Worm (Caenorhabditis elegans) whole organism, young adult: ENCODE results near the gene pqn-39.

Experiments used
- F52B5.7 ChIP-seq: sonication (generic microtip); optimal IDR thresholded peaks from 2 replicates; lab custom pipeline; 2016; ENCODE audit warnings: mild to moderate bottlenecking, missing genetic modification characterization, missing compliant biosample characterization
- F57C9.4 ChIP-seq: sonication (generic microtip); optimal IDR thresholded peaks from 2 replicates; lab custom pipeline; 2017; ENCODE audit warnings: mild to moderate bottlenecking, missing genetic modification characterization, missing compliant biosample characterization
- T07F8.4 ChIP-seq: sonication (generic microtip); optimal IDR thresholded peaks from 2 replicates; lab custom pipeline; 2016; ENCODE audit warnings: mild to moderate bottlenecking, missing genetic modification characterization, moderate library complexity, missing compliant biosample characterization
- ama-1 ChIP-seq, 3 experiments: fragments of 150-350 bp in 1 of 3; sonication (generic microtip) in 2 of 3; optimal IDR thresholded peaks; 2 replicates each; lab custom pipeline; 2014 to 2018; ENCODE audit warnings: missing biosample characterization in 2 of 3, missing genetic modification characterization in 2 of 3, missing genetic modification reagents in 2 of 3
- aptf-3 ChIP-seq: fragments of 200-800 bp; sonication (Bioruptor generic); IDR thresholded peaks from 2 replicates; pipeline ENCODE4 v1.3.6; 2022; ENCODE audit warnings: missing genetic modification characterization, missing compliant biosample characterization
- attf-3 ChIP-seq: fragments of 200-800 bp; sonication (Bioruptor generic); conservative IDR thresholded peaks from 2 replicates; pipeline ENCODE4 v1.3.6; 2022; ENCODE audit warnings: missing genetic modification reagents, missing genetic modification characterization, missing compliant biosample characterization
- attf-5 ChIP-seq: fragments of 200-800 bp; sonication (Bioruptor generic); optimal IDR thresholded peaks from 2 replicates; lab custom pipeline; 2018; ENCODE audit warnings: mild to moderate bottlenecking, missing genetic modification characterization, missing compliant biosample characterization
- cebp-1 ChIP-seq, 2 experiments: fragments of 200-800 bp in 1 of 2; sonication (Bioruptor generic) in 1 of 2; sonication (generic microtip) in 1 of 2; IDR thresholded peaks in 1 of 2; optimal IDR thresholded peaks in 1 of 2; 2 replicates each; pipeline versions ENCODE4 v1.3.6 to Lab custom; 2017 to 2022; ENCODE audit warnings: missing compliant biosample characterization in 2 of 2, missing genetic modification characterization in 2 of 2, mild to moderate bottlenecking in 1 of 2, missing genetic modification reagents in 1 of 2, moderate library complexity in 1 of 2
- egrh-3 ChIP-seq: fragments of 200-800 bp; sonication (Bioruptor generic); IDR thresholded peaks from 2 replicates; pipeline ENCODE4 v1.3.6; 2022; ENCODE audit warnings: missing genetic modification reagents, missing genetic modification characterization, missing compliant biosample characterization
- gei-17 ChIP-seq: fragments of 200-800 bp; sonication (Bioruptor generic); optimal IDR thresholded peaks from 2 replicates; lab custom pipeline; 2018; ENCODE audit warnings: mild to moderate bottlenecking, missing genetic modification characterization, missing compliant biosample characterization
- hlh-26 ChIP-seq: fragments of 200-800 bp; sonication (Bioruptor generic); conservative IDR thresholded peaks from 2 replicates; pipeline ENCODE4 v1.3.6; 2022; ENCODE audit warnings: missing genetic modification reagents, missing genetic modification characterization, missing compliant biosample characterization
- hmg-1.2 ChIP-seq: fragments of 200-800 bp; sonication (Bioruptor generic); IDR thresholded peaks from 2 replicates; pipeline ENCODE4 v1.3.6; 2022; ENCODE audit warnings: missing genetic modification reagents, missing genetic modification characterization, missing compliant biosample characterization
- hmg-20 ChIP-seq: fragments of 200-800 bp; sonication (Bioruptor generic); IDR thresholded peaks from 2 replicates; pipeline ENCODE4 v1.3.6; 2022; ENCODE audit warnings: missing genetic modification reagents, missing genetic modification characterization, missing compliant biosample characterization
- hsf-1 ChIP-seq: fragments of 200-800 bp; sonication (Bioruptor generic); IDR thresholded peaks from 2 replicates; pipeline ENCODE4 v1.3.6; 2022; ENCODE audit warnings: missing genetic modification reagents, missing genetic modification characterization, missing compliant biosample characterization
- lag-1 ChIP-seq: fragments of 200-800 bp; sonication (Bioruptor generic); IDR thresholded peaks from 2 replicates; pipeline ENCODE4 v1.3.6; 2022; ENCODE audit warnings: missing genetic modification reagents, missing genetic modification characterization, missing compliant biosample characterization
- lin-40 ChIP-seq: sonication (generic microtip); optimal IDR thresholded peaks from 2 replicates; lab custom pipeline; 2016; ENCODE audit warnings: missing genetic modification characterization, mild to moderate bottlenecking, missing compliant biosample characterization, missing genotype, missing genetic modification reagents
- lin-54 ChIP-seq: fragments of 200-800 bp; sonication (Bioruptor generic); optimal IDR thresholded peaks from 2 replicates; lab custom pipeline; 2018; ENCODE audit warnings: mild to moderate bottlenecking, missing genetic modification characterization, missing compliant biosample characterization
- lsy-27 ChIP-seq: sonication (generic microtip); optimal IDR thresholded peaks from 2 replicates; lab custom pipeline; 2017; ENCODE audit warnings: missing genetic modification characterization, mild to moderate bottlenecking, missing compliant biosample characterization, antibody characterized with exemption, missing genotype, borderline replicate concordance; ENCODE audit not compliant: insufficient read depth
- madf-3 ChIP-seq: fragments of 200-800 bp; sonication (Bioruptor generic); IDR thresholded peaks from 2 replicates; pipeline ENCODE4 v1.3.6; 2022; ENCODE audit warnings: missing genetic modification reagents, missing genetic modification characterization, missing compliant biosample characterization
- mcd-1 ChIP-seq: fragments of 200-800 bp; sonication (Bioruptor generic); IDR thresholded peaks from 2 replicates; pipeline ENCODE4 v1.3.6; 2022; ENCODE audit warnings: missing genetic modification reagents, missing genetic modification characterization, missing compliant biosample characterization
- nfya-2 ChIP-seq: fragments of 200-800 bp; sonication (Bioruptor generic); IDR thresholded peaks from 2 replicates; pipeline ENCODE4 v1.3.6; 2022; ENCODE audit warnings: missing genetic modification reagents, missing genetic modification characterization, missing compliant biosample characterization
- nfyb-1 ChIP-seq: fragments of 200-800 bp; sonication (Bioruptor generic); IDR thresholded peaks from 2 replicates; pipeline ENCODE4 v1.3.6; 2022; ENCODE audit warnings: missing genetic modification reagents, missing genetic modification characterization, missing compliant biosample characterization
- nhr-80 ChIP-seq: sonication (generic microtip); optimal IDR thresholded peaks from 2 replicates; lab custom pipeline; 2016; ENCODE audit warnings: missing genetic modification characterization, missing compliant biosample characterization
- rpc-1 ChIP-seq, 2 experiments: fragments of 150-350 bp in 1 of 2; sonication (generic microtip) in 1 of 2; optimal IDR thresholded peaks; 2 replicates each; lab custom pipeline; 2014 to 2018; ENCODE audit warnings: missing biosample characterization in 1 of 2, missing genetic modification characterization in 1 of 2, missing genetic modification reagents in 1 of 2, missing genotype in 1 of 2
- snpc-4 ChIP-seq, 5 experiments: fragments of 150-350 bp in 1 of 5; sonication (generic microtip) in 4 of 5; optimal IDR thresholded peaks; 2 replicates each; lab custom pipeline; 2014 to 2018; ENCODE audit warnings: missing genetic modification characterization in 5 of 5, missing biosample characterization in 3 of 5, antibody characterized with exemption in 2 of 5, mild to moderate bottlenecking in 2 of 5, missing compliant biosample characterization in 2 of 5, missing genotype in 2 of 5, moderate library complexity in 2 of 5, missing genetic modification reagents in 1 of 5
- sptf-2 ChIP-seq: fragments of 200-800 bp; sonication (Bioruptor generic); optimal IDR thresholded peaks from 2 replicates; lab custom pipeline; 2018; ENCODE audit warnings: mild to moderate bottlenecking, missing genetic modification characterization, missing compliant biosample characterization
- tbp1 ChIP-seq: fragments of 200-800 bp; sonication (Bioruptor generic); optimal IDR thresholded peaks from 2 replicates; lab custom pipeline; 2018; ENCODE audit warnings: mild to moderate bottlenecking, missing genetic modification characterization, missing compliant biosample characterization
- tbx-9 ChIP-seq: sonication (generic microtip); optimal IDR thresholded peaks from 2 replicates; lab custom pipeline; 2016; ENCODE audit warnings: borderline replicate concordance, missing genetic modification characterization, inconsistent platforms, missing compliant biosample characterization
- unc-130 ChIP-seq: sonication (generic microtip); optimal IDR thresholded peaks from 2 replicates; lab custom pipeline; 2016; ENCODE audit warnings: missing genetic modification reagents, missing genetic modification characterization, missing compliant biosample characterization
- xnd-1 ChIP-seq: sonication (generic microtip); optimal IDR thresholded peaks from 2 replicates; lab custom pipeline; 2016; ENCODE audit warnings: missing genotype, missing genetic modification reagents, missing genetic modification characterization, missing compliant biosample characterization

pqn-39 gene

ce11 chrX:14001494-14001974 is 33.1 kb upstream of the pqn-39 start, which contains the start of gene cytb-5.1 (continued):
- TF ChIP-seq ama-1 (optimal IDR thresholded peaks at IDR 0.05; lab: Kevin White, UChicago) (no peak), ama-1 (GFP tag; optimal IDR thresholded peaks at IDR 0.05; lab: Kevin White, UChicago) (no peak), mcd-1 (GFP tag; lab: Robert Waterston, UW) (0 out of 2 replicates have a peak, but pooled peaks have one; percentile 33), F52B5.7 (no peak), cebp-1 (GFP tag; IDR thresholded peaks at IDR 0.05; lab: Robert Waterston, UW) (peak; percentile 20; the same call in 1 of the 2 replicates), cebp-1 (tag; optimal IDR thresholded peaks at IDR 0.05; lab: Kevin White, UChicago) (peak; percentile 74), lin-40 (tag; lab: Kevin White, UChicago) (peak; percentile 10), lin-54 (GFP tag; lab: Kevin White, UChicago) (peak; percentile 14), madf-3 (GFP tag; lab: Robert Waterston, UW) (no peak), attf-3 (GFP tag; lab: Robert Waterston, UW) (no peak), attf-5 (GFP tag; lab: Kevin White, UChicago) (peak; percentile 10), nfyb-1 (GFP tag; lab: Robert Waterston, UW) (0 out of 2 replicates have a peak, but pooled peaks have one; percentile 52), snpc-4 (GFP tag; optimal IDR thresholded peaks at IDR 0.05; lab: Kevin White, UChicago) (no peak), snpc-4 (tag; optimal IDR thresholded peaks at IDR 0.05; lab: Kevin White, UChicago) (peak in 1 of 4 experiments; percentile 16), nfya-2 (no peak)

- TF ChIP-seq nhr-80 (tag; lab: Kevin White, UChicago) = peak; percentile 78
- TF ChIP-seq T07F8.4 (tag; lab: Kevin White, UChicago) = no peak
- no peak for TF ChIP-seq tbx-9 (tag; lab: Kevin White, UChicago)
- peak; percentile 9 for TF ChIP-seq lin-40 (tag; lab: Kevin White, UChicago)
- no peak for TF ChIP-seq lsy-27 (tag; lab: Kevin White, UChicago)
- TF ChIP-seq xnd-1 (tag; lab: Kevin White, UChicago) = no peak
- TF ChIP-seq unc-130 = no peak
- TF ChIP-seq hsf-1 (GFP tag; lab: Robert Waterston, UW) = no peak
- TF ChIP-seq hlh-26 (GFP tag; lab: Robert Waterston, UW) = no peak
- TF ChIP-seq aptf-3 (GFP tag; lab: Robert Waterston, UW) = no peak
- no peak for TF ChIP-seq gei-17 (GFP tag; lab: Kevin White, UChicago)
Observed at ce11 chrX:14000198-14000748, 31.8 kb upstream of the pqn-39 start.

ce11 chrX:13995803-13996388 is 27.4 kb upstream of the pqn-39 start, which contains the start of the genes C31E10.5 and C31E10.6:
C31E10.5 (minus strand) TSS chrX:13995834.
C31E10.6 (plus strand) TSS chrX:13996338.
- no peak for TF ChIP-seq egrh-3 (GFP tag; lab: Robert Waterston, UW)
- peak; percentile 85 for TF ChIP-seq hmg-1.2
- TF ChIP-seq, all 124 proteins: peak for 1

- TF ChIP-seq lag-1 (no peak), lsy-27 (tag; lab: Kevin White, UChicago) (no peak), rpc-1 (optimal IDR thresholded peaks at IDR 0.05; lab: Kevin White, UChicago) (no peak), rpc-1 (tag; optimal IDR thresholded peaks at IDR 0.05; lab: Kevin White, UChicago) (peak; percentile 56)
- TF ChIP-seq, all 124 proteins: peak for 1
Observed at ce11 chrX:13990680-13991079, 22.2 kb upstream of the pqn-39 start, which contains the start of gene C31E10.11. C31E10.11 (minus strand) TSS chrX:13990780.

- TF ChIP-seq tbp1 (GFP tag; lab: Kevin White, UChicago) (no peak), sptf-2 (GFP tag; lab: Kevin White, UChicago) (no peak), hmg-20 (GFP tag; lab: Robert Waterston, UW) (no peak), madf-3 (GFP tag; lab: Robert Waterston, UW) (no peak), F57C9.4 (no peak), attf-5 (GFP tag; lab: Kevin White, UChicago) (no peak)
- TF ChIP-seq, all 124 proteins: peak for 0
Observed at ce11 chrX:13986307-13986706, 17.8 kb upstream of the pqn-39 start, which contains the start of gene irld-24. irld-24 (plus strand) TSS chrX:13986607.
